Worm (Caenorhabditis elegans) whole organism, L1 larva: Measurements from ENCODE around the gene bbs-2.

Source experiments
- efl-3 ChIP-seq: fragments of 200-800 bp; sonication (Bioruptor generic); optimal IDR thresholded peaks from 2 replicates; lab custom pipeline; 2018; ENCODE audit warnings: mild to moderate bottlenecking, missing genetic modification characterization, missing compliant biosample characterization
- lin-13 ChIP-seq: fragments of 150-350 bp; optimal IDR thresholded peaks from 2 replicates; lab custom pipeline; 2014; ENCODE audit warnings: missing biosample characterization, missing genetic modification reagents, missing genetic modification characterization
- nhr-47 ChIP-seq: sonication (generic microtip); optimal IDR thresholded peaks from 2 replicates; lab custom pipeline; 2016; ENCODE audit warnings: mild to moderate bottlenecking, missing genetic modification characterization, moderate library complexity, missing compliant biosample characterization

DNA sequence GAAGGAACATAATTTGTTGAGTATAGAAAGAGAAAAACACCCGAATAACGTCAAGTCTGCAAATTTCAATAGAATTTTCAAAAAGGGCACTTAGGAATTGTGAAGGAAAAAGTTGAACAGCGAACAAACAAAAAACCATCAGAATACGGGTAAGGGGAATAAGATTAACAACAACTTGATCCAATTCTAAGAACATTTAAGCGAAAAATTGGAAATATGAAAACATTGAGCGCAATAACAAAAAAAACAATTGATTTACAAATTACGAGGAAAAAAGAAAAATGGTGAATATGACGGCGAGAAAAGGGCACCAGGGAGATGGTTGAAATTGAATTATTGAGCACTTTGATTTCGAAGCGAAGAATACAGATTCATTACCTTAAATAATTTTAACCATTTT is 16.9 kb upstream of the bbs-2 start:
- TF ChIP-seq nhr-47 (tag; lab: Kevin White, UChicago) (no peak), efl-3 (GFP tag; lab: Kevin White, UChicago) (no peak), lin-13 (GFP tag; lab: Kevin White, UChicago) (no peak)
